Worm (Caenorhabditis elegans) whole organism, mixed stage, embryonic: ENCODE measurements around the gene cdk-5.

ENCODE experiments used
- blmp-1 ChIP-seq: fragments of 150-350 bp; optimal IDR thresholded peaks from 2 replicates; lab custom pipeline; 2014; ENCODE audit warnings: missing biosample characterization, missing genetic modification characterization
- ceh-83 ChIP-seq: fragments of 200-800 bp; sonication (Bioruptor generic); optimal IDR thresholded peaks from 2 replicates; lab custom pipeline; 2018; ENCODE audit warnings: mild to moderate bottlenecking, missing genetic modification characterization, missing compliant biosample characterization
- ces-1 ChIP-seq: fragments of 150-350 bp; optimal IDR thresholded peaks from 2 replicates; lab custom pipeline; 2014; ENCODE audit warnings: missing biosample characterization, missing genetic modification reagents, missing genetic modification characterization
- elt-1 ChIP-seq: sonication (generic microtip); optimal IDR thresholded peaks from 2 replicates; lab custom pipeline; 2017; ENCODE audit warnings: missing genetic modification characterization, mild to moderate bottlenecking, missing compliant biosample characterization, antibody characterized with exemption, moderate library complexity, borderline replicate concordance; ENCODE audit not compliant: insufficient read depth
- elt-3 ChIP-seq: fragments of 150-350 bp; optimal IDR thresholded peaks from 2 replicates; lab custom pipeline; 2014; ENCODE audit warnings: missing biosample characterization, missing genetic modification characterization
- lin-13 ChIP-seq: fragments of 150-350 bp; optimal IDR thresholded peaks from 2 replicates; lab custom pipeline; 2014; ENCODE audit warnings: missing biosample characterization, missing genetic modification characterization
- lsy-2 ChIP-seq: fragments of 150-350 bp; optimal IDR thresholded peaks from 2 replicates; lab custom pipeline; 2014; ENCODE audit warnings: missing biosample characterization, missing genetic modification characterization
- mab-5 ChIP-seq: fragments of 150-350 bp; optimal IDR thresholded peaks from 2 replicates; lab custom pipeline; 2014; ENCODE audit warnings: missing biosample characterization, missing genetic modification characterization
- nhr-12 ChIP-seq: fragments of 150-350 bp; optimal IDR thresholded peaks from 2 replicates; lab custom pipeline; 2014; ENCODE audit warnings: missing biosample characterization, missing genetic modification characterization
- nhr-237 ChIP-seq: fragments of 150-350 bp; optimal IDR thresholded peaks from 2 replicates; lab custom pipeline; 2014; ENCODE audit warnings: missing biosample characterization, missing genetic modification characterization
- nhr-28 ChIP-seq: fragments of 150-350 bp; optimal IDR thresholded peaks from 2 replicates; lab custom pipeline; 2014; ENCODE audit warnings: missing biosample characterization, missing genetic modification characterization
- unc-62 ChIP-seq: fragments of 150-350 bp; optimal IDR thresholded peaks from 2 replicates; lab custom pipeline; 2014; ENCODE audit warnings: missing biosample characterization, missing genetic modification reagents, missing genetic modification characterization
- ztf-11 ChIP-seq: fragments of 150-350 bp; optimal IDR thresholded peaks from 2 replicates; lab custom pipeline; 2014; ENCODE audit warnings: missing biosample characterization, missing genetic modification characterization

ce11 chrIII:13429668-13430067 lies 36.5 kb downstream of the cdk-5 start, which contains the start of gene bli-5:
- TF ChIP-seq elt-3 (tag; lab: Kevin White, UChicago) (no peak), lsy-2 (tag; lab: Kevin White, UChicago) (no peak), nhr-237 (no peak), unc-62 (no peak), mab-5 (tag; lab: Kevin White, UChicago) (no peak), nhr-28 (tag; lab: Kevin White, UChicago) (no peak), ces-1 (GFP tag; lab: Kevin White, UChicago) (no peak), blmp-1 (tag; lab: Kevin White, UChicago) (no peak), elt-1 (tag; lab: Kevin White, UChicago) (no peak), nhr-12 (tag; lab: Kevin White, UChicago) (no peak), lin-13 (tag; lab: Kevin White, UChicago) (no peak), ztf-11 (tag; lab: Kevin White, UChicago) (no peak), ceh-83 (no peak)
